Worm (Caenorhabditis elegans): ENCODE measurements around the gene ampd-1.

ce11 chrII:5210830-5211229, 7.7 kb downstream of the ampd-1 start, which contains the start of gene C34F11.8:
- no peak for TF ChIP-seq aly-2 (tag; optimal IDR thresholded peaks at IDR 0.05)
- TF ChIP-seq nhr-11 (tag; optimal IDR thresholded peaks at IDR 0.05): no peak
- TF ChIP-seq nhr-237 (tag; optimal IDR thresholded peaks at IDR 0.05): no peak
- no peak for TF ChIP-seq pha-4 (tag; optimal IDR thresholded peaks at IDR 0.05)
- TF ChIP-seq nhr-76 (tag; optimal IDR thresholded peaks at IDR 0.05): no peak
- no peak for TF ChIP-seq snpc-4 (tag; optimal IDR thresholded peaks at IDR 0.05)
- no peak for TF ChIP-seq R02D3.7 (tag; optimal IDR thresholded peaks at IDR 0.05)
- no peak for TF ChIP-seq lin-39 (tag; optimal IDR thresholded peaks at IDR 0.05)
- TF ChIP-seq skn-1 (tag; optimal IDR thresholded peaks at IDR 0.05): no peak
- no peak for TF ChIP-seq ZK546.5 (tag; optimal IDR thresholded peaks at IDR 0.05)
- no peak for TF ChIP-seq mdl-1 (tag; optimal IDR thresholded peaks at IDR 0.05)
- TF ChIP-seq sea-2 (GFP tag; optimal IDR thresholded peaks at IDR 0.05): no peak
